Fruit fly (Drosophila melanogaster) whole organism, prepupa: Measurements from ENCODE around the gene E23.

Source experiments
- Blimp-1 ChIP-seq: fragments of 200-800 bp; sonication (Bioruptor generic); optimal IDR thresholded peaks from 3 replicates; lab custom pipeline; 2017; ENCODE audit warnings: missing biosample characterization, missing genetic modification characterization, mild to moderate bottlenecking, moderate library complexity, missing genetic modification reagents
- CG10631 ChIP-seq: fragments of 200-800 bp; sonication (Bioruptor generic); optimal IDR thresholded peaks from 2 replicates; lab custom pipeline; 2016; ENCODE audit warnings: missing biosample characterization, missing genetic modification characterization
- CG11294 ChIP-seq: fragments of 200-800 bp; sonication (Bioruptor generic); IDR thresholded peaks from 2 replicates; pipeline ENCODE4 v1.3.6; 2022; ENCODE audit warnings: missing biosample characterization, missing genetic modification characterization
- CG15336 ChIP-seq: fragments of 200-800 bp; sonication (Bioruptor generic); IDR thresholded peaks from 2 replicates; pipeline ENCODE4 v1.3.6; 2022; ENCODE audit warnings: missing biosample characterization, missing genetic modification characterization
- CG16779 ChIP-seq: fragments of 200-800 bp; sonication (Bioruptor generic); optimal IDR thresholded peaks from 3 replicates; lab custom pipeline; 2017; ENCODE audit warnings: missing biosample characterization, mild to moderate bottlenecking, missing genetic modification characterization
- CG3032 ChIP-seq: fragments of 200-800 bp; optimal IDR thresholded peaks from 2 replicates; lab custom pipeline; 2019; ENCODE audit warnings: missing biosample characterization, mild to moderate bottlenecking, missing genetic modification characterization, moderate library complexity
- CG32006 ChIP-seq: fragments of 200-800 bp; sonication (Bioruptor generic); optimal IDR thresholded peaks from 3 replicates; lab custom pipeline; 2017; ENCODE audit warnings: missing biosample characterization, mild to moderate bottlenecking, missing genetic modification characterization
- CG34406 ChIP-seq: fragments of 200-800 bp; sonication (Bioruptor generic); optimal IDR thresholded peaks from 3 replicates; lab custom pipeline; 2016; ENCODE audit warnings: missing biosample characterization, missing genetic modification characterization
- CG4318 ChIP-seq: fragments of 200-800 bp; sonication (Bioruptor generic); optimal IDR thresholded peaks from 3 replicates; lab custom pipeline; 2017; ENCODE audit warnings: missing biosample characterization, mild to moderate bottlenecking, missing genetic modification characterization
- CG6163 ChIP-seq: fragments of 200-800 bp; sonication (Bioruptor generic); IDR thresholded peaks from 3 replicates; pipeline ENCODE4 v1.3.6; 2022; ENCODE audit warnings: missing biosample characterization, missing genetic modification characterization
- CG6276 ChIP-seq: fragments of 200-800 bp; sonication (Bioruptor generic); optimal IDR thresholded peaks from 2 replicates; lab custom pipeline; 2017; ENCODE audit warnings: missing biosample characterization, mild to moderate bottlenecking, missing genetic modification characterization
- CG6792 ChIP-seq: fragments of 200-800 bp; sonication (Bioruptor generic); optimal IDR thresholded peaks from 3 replicates; lab custom pipeline; 2016; ENCODE audit warnings: missing biosample characterization, missing genetic modification characterization
- CG6808 ChIP-seq: fragments of 200-800 bp; sonication (Bioruptor generic); optimal IDR thresholded peaks from 3 replicates; lab custom pipeline; 2017; ENCODE audit warnings: missing biosample characterization, missing genetic modification characterization, mild to moderate bottlenecking, moderate library complexity, missing genetic modification reagents
- CG6854 ChIP-seq: fragments of 200-800 bp; sonication (Bioruptor generic); optimal IDR thresholded peaks from 2 replicates; lab custom pipeline; 2017; ENCODE audit warnings: missing biosample characterization, mild to moderate bottlenecking, missing genetic modification characterization
- CG7368 ChIP-seq: fragments of 200-800 bp; sonication (Bioruptor generic); optimal IDR thresholded peaks from 3 replicates; lab custom pipeline; 2016; ENCODE audit warnings: missing biosample characterization, missing genetic modification characterization
- CG8319 ChIP-seq: fragments of 200-800 bp; sonication (Bioruptor generic); optimal IDR thresholded peaks from 3 replicates; lab custom pipeline; 2016; ENCODE audit warnings: missing biosample characterization, missing genetic modification characterization
- CG8632 ChIP-seq: fragments of 200-800 bp; sonication (Bioruptor generic); optimal IDR thresholded peaks from 3 replicates; lab custom pipeline; 2016; ENCODE audit warnings: missing biosample characterization, missing genetic modification characterization
- Eip75B ChIP-seq: fragments of 200-800 bp; sonication (Bioruptor generic); optimal IDR thresholded peaks from 3 replicates; lab custom pipeline; 2016; ENCODE audit warnings: missing biosample characterization, missing genetic modification characterization
- Eip78C ChIP-seq: fragments of 200-800 bp; sonication (Bioruptor generic); peaks from one replicate; lab custom pipeline; 2016; ENCODE audit warnings: missing biosample characterization, missing genetic modification characterization
- Ets21C ChIP-seq: fragments of 200-800 bp; sonication (Bioruptor generic); optimal IDR thresholded peaks from 3 replicates; lab custom pipeline; 2016; ENCODE audit warnings: missing biosample characterization, missing genetic modification characterization
- Hr38 ChIP-seq: sonication (Bioruptor generic); optimal IDR thresholded peaks from 2 replicates; lab custom pipeline; 2016; ENCODE audit warnings: missing biosample characterization, missing genetic modification characterization
- Lpt ChIP-seq: fragments of 200-800 bp; sonication (Bioruptor generic); optimal IDR thresholded peaks from 3 replicates; lab custom pipeline; 2016; ENCODE audit warnings: missing biosample characterization, missing genetic modification characterization
- Met ChIP-seq: fragments of 200-800 bp; sonication (Bioruptor generic); optimal IDR thresholded peaks from 3 replicates; lab custom pipeline; 2016; ENCODE audit warnings: missing biosample characterization, missing genetic modification characterization
- Sox102F ChIP-seq: fragments of 200-800 bp; sonication (Bioruptor generic); optimal IDR thresholded peaks from 2 replicates; lab custom pipeline; 2016; ENCODE audit warnings: missing biosample characterization, mild to moderate bottlenecking, missing genetic modification characterization
- Sox14 ChIP-seq: fragments of 200-800 bp; sonication (Bioruptor generic); optimal IDR thresholded peaks from 3 replicates; lab custom pipeline; 2016; ENCODE audit warnings: missing biosample characterization, missing genetic modification characterization
- Sox15 ChIP-seq: fragments of 200-800 bp; sonication (Bioruptor generic); optimal IDR thresholded peaks from 3 replicates; lab custom pipeline; 2016; ENCODE audit warnings: missing biosample characterization, missing genetic modification characterization
- dac ChIP-seq: fragments of 200-800 bp; sonication (Bioruptor generic); optimal IDR thresholded peaks from 2 replicates; lab custom pipeline; 2017; ENCODE audit warnings: missing biosample characterization, mild to moderate bottlenecking, missing genetic modification characterization
- dsx ChIP-seq: fragments of 200-800 bp; optimal IDR thresholded peaks from 3 replicates; lab custom pipeline; 2019; ENCODE audit warnings: missing biosample characterization, mild to moderate bottlenecking, missing genetic modification characterization, moderate library complexity; ENCODE audit not compliant: poor library complexity, severe bottlenecking
- eg ChIP-seq: fragments of 200-800 bp; sonication (Bioruptor generic); IDR thresholded peaks from 3 replicates; pipeline ENCODE4 v1.3.6; 2022; ENCODE audit warnings: missing biosample characterization, missing genetic modification characterization
- fkh ChIP-seq: fragments of 200-800 bp; sonication (Bioruptor generic); optimal IDR thresholded peaks from 3 replicates; lab custom pipeline; 2017; ENCODE audit warnings: missing biosample characterization, mild to moderate bottlenecking, missing genetic modification characterization, moderate library complexity
- net ChIP-seq: fragments of 200-800 bp; sonication (Bioruptor generic); optimal IDR thresholded peaks from 3 replicates; lab custom pipeline; 2016; ENCODE audit warnings: missing biosample characterization, missing genetic modification characterization
- spab ChIP-seq: fragments of 200-800 bp; sonication (Bioruptor generic); optimal IDR thresholded peaks from 2 replicates; lab custom pipeline; 2017; ENCODE audit warnings: missing biosample characterization, mild to moderate bottlenecking, missing genetic modification characterization, missing genetic modification reagents
- svp ChIP-seq: fragments of 200-800 bp; sonication (Bioruptor generic); peaks from one replicate; lab custom pipeline; 2016; ENCODE audit warnings: missing biosample characterization, missing genetic modification characterization
- topi ChIP-seq: fragments of 200-800 bp; sonication (Bioruptor generic); optimal IDR thresholded peaks from 3 replicates; lab custom pipeline; 2016; ENCODE audit warnings: missing biosample characterization, missing genetic modification characterization

The E23 gene

dm6 chr2L:3338566-3339215 lies 15.9 kb downstream of the E23 start (continued):
- TF ChIP-seq net (GFP tag; lab: Kevin White, UChicago): peak; percentile 86
- TF ChIP-seq CG7368: peak; percentile 86
- TF ChIP-seq CG6792: peak; percentile 84
- peak; percentile 43 for TF ChIP-seq dsx (GFP tag; lab: Kevin White, UChicago)
- peak; percentile 48 for TF ChIP-seq CG8632 (GFP tag; lab: Kevin White, UChicago)
- TF ChIP-seq CG6163 (GFP tag; lab: Robert Waterston, UW): peak; percentile 89
- TF ChIP-seq CG15336 (GFP tag; lab: Robert Waterston, UW): peak; percentile 92
- TF ChIP-seq CG8319: peak; percentile 67
- peak; percentile 95 for TF ChIP-seq Eip78C (GFP tag; lab: Kevin White, UChicago)
- peak; percentile 86 for TF ChIP-seq Eip75B
- TF ChIP-seq CG10631 (GFP tag; lab: Kevin White, UChicago): peak; percentile 87
- TF ChIP-seq Blimp-1 (GFP tag; lab: Kevin White, UChicago): no peak
- TF ChIP-seq Sox14 (GFP tag; lab: Kevin White, UChicago): peak; percentile 90
- peak; percentile 75 for TF ChIP-seq Met
- TF ChIP-seq CG34406 (GFP tag; lab: Kevin White, UChicago): peak; percentile 77
- TF ChIP-seq CG6854 (GFP tag; lab: Kevin White, UChicago): peak; percentile 28
- TF ChIP-seq CG11294 (GFP tag; lab: Robert Waterston, UW): peak; percentile 68
- TF ChIP-seq Ets21C (GFP tag; lab: Kevin White, UChicago): peak; percentile 71
- no peak for TF ChIP-seq fkh
- peak; percentile 66 for TF ChIP-seq spab
- peak; percentile 89 for TF ChIP-seq Lpt (GFP tag; lab: Kevin White, UChicago)
- peak; percentile 43 for TF ChIP-seq Hr38 (GFP tag; lab: Kevin White, UChicago)
- TF ChIP-seq CG6808 (GFP tag; lab: Kevin White, UChicago): peak; percentile 70
- peak; percentile 64 for TF ChIP-seq Sox15
- peak; percentile 78 for TF ChIP-seq CG4318
- peak; percentile 91 for TF ChIP-seq CG6276
- TF ChIP-seq Sox102F (GFP tag; lab: Kevin White, UChicago): peak; percentile 76
- TF ChIP-seq CG16779 (tag; lab: Kevin White, UChicago): peak; percentile 62
- TF ChIP-seq CG3032: peak; percentile 72
- TF ChIP-seq dac (GFP tag; lab: Kevin White, UChicago): peak; percentile 70
- TF ChIP-seq, all 60 proteins: peak for 57

- no peak for TF ChIP-seq CG32006 (GFP tag; lab: Kevin White, UChicago)
- TF ChIP-seq, all 60 proteins: peak for 0
These were observed 22.1 kb downstream of the E23 start, which contains the start of gene CG15408 for dm6 chr2L:3332514-3332913. Gene CG15408, plus strand, starts transcription at chr2L:3332814.

DNA sequence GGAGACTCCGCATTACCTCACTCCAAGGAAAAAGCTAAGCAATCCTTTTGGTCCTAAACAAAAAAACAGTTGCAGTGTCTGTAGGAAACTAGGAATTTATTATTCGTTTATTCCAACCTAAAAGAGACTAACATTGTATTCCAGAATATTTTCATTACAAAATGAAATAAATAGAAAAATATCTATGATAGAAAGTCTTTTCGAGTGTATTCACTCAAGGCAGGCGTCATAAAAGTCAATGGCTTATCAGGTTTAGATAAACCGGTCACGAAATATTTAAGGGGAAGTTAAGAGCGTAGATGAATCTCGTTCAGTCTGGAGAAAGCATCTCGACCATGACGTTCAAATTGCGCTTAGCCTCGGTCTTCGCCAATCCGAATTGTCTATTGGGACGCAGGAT lies 24.0 kb downstream of the E23 start, which contains the start of gene CG3285:
Gene CG3285, plus strand, starts transcription at position 301 of the 400 bp plus-strand sequence.
- no peak for TF ChIP-seq net (GFP tag; lab: Kevin White, UChicago)
- TF ChIP-seq CG6276: no peak
- TF ChIP-seq topi (GFP tag; lab: Kevin White, UChicago): no peak
- TF ChIP-seq eg (GFP tag; lab: Robert Waterston, UW): 0 out of 3 replicates have a peak, but pooled peaks have one; percentile 30
- no peak for TF ChIP-seq CG34406 (GFP tag; lab: Kevin White, UChicago)
- TF ChIP-seq fkh: no peak

DNA sequence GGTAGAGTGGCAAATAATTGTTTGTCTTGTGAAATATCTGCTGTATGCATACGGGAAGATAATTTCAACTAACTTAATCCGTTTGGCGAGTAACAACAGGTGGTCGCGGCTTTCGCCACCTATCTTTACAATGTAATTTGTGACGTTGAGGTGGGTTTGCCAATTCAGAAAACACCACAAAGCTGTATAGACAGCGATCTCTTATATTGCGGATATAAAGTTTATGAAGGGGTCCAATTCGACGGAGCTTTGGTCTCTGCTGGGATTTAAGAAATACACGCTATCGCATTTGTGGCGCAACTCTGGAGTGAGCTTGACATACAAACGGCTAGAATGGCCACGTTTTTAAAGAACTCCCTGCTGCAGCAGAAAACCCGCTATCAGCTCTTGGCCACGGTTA lies 27.0 kb downstream of the E23 start, which contains the start of gene CG33282:
Gene CG33282, plus strand, starts transcription at position 301 of the 400 bp plus-strand sequence.
- TF ChIP-seq CG32006 (GFP tag; lab: Kevin White, UChicago) (no peak), svp (GFP tag; lab: Kevin White, UChicago) (peak; percentile 9)
